Worm (Caenorhabditis elegans) whole organism, L4 larva: ENCODE data around the gene sul-1.

Experiments
- F10B5.3 ChIP-seq: sonication (generic microtip); optimal IDR thresholded peaks from 2 replicates; lab custom pipeline; 2016; ENCODE audit warnings: mild to moderate bottlenecking, missing genetic modification characterization, missing compliant biosample characterization
- ama-1 ChIP-seq: fragments of 150-350 bp; optimal IDR thresholded peaks from 2 replicates; lab custom pipeline; 2014; ENCODE audit warnings: inconsistent platforms, mixed read lengths
- lin-15B ChIP-seq: fragments of 150-350 bp; sonication (generic microtip); optimal IDR thresholded peaks from 3 replicates; lab custom pipeline; 2014; ENCODE audit warnings: missing biosample characterization, missing genetic modification characterization
- lsy-2 ChIP-seq, 2 experiments: fragments of 150-350 bp in 1 of 2; sonication (generic microtip) in 1 of 2; optimal IDR thresholded peaks; 2 replicates each; lab custom pipeline; 2014 to 2017; ENCODE audit warnings: missing biosample characterization in 2 of 2, missing genetic modification characterization in 2 of 2
- nhr-10 ChIP-seq: fragments of 150-350 bp; optimal IDR thresholded peaks from 2 replicates; lab custom pipeline; 2014; ENCODE audit warnings: missing biosample characterization, missing genetic modification characterization
- nhr-28 ChIP-seq: fragments of 150-350 bp; optimal IDR thresholded peaks from 2 replicates; lab custom pipeline; 2014; ENCODE audit warnings: missing biosample characterization, missing genetic modification characterization
- nhr-77 ChIP-seq: fragments of 150-350 bp; optimal IDR thresholded peaks from 2 replicates; lab custom pipeline; 2014; ENCODE audit warnings: missing biosample characterization, missing genetic modification characterization
- pha-4 ChIP-seq, 2 experiments: fragments of 150-350 bp in 1 of 2; fragments of 200-800 bp in 1 of 2; sonication (Bioruptor generic) in 1 of 2; IDR thresholded peaks in 1 of 2; optimal IDR thresholded peaks in 1 of 2; 2 replicates each; pipeline versions ENCODE4 v1.3.6 to Lab custom; 2014 to 2022; ENCODE audit warnings: missing genetic modification characterization in 2 of 2, missing genetic modification reagents in 2 of 2, missing biosample characterization in 1 of 2, missing compliant biosample characterization in 1 of 2
- pqm-1 ChIP-seq: sonication (generic microtip); optimal IDR thresholded peaks from 2 replicates; lab custom pipeline; 2017; ENCODE audit warnings: missing biosample characterization, missing genetic modification characterization
- skn-1 ChIP-seq: fragments of 150-350 bp; optimal IDR thresholded peaks from 2 replicates; lab custom pipeline; 2014; ENCODE audit warnings: missing biosample characterization, missing genetic modification characterization
- snpc-4 ChIP-seq: fragments of 150-350 bp; optimal IDR thresholded peaks from 2 replicates; lab custom pipeline; 2014; ENCODE audit warnings: missing biosample characterization, missing genetic modification characterization
- unc-39 ChIP-seq: sonication (generic microtip); optimal IDR thresholded peaks from 2 replicates; lab custom pipeline; 2017; ENCODE audit warnings: missing biosample characterization, missing genetic modification characterization
- zag-1 ChIP-seq: fragments of 150-350 bp; optimal IDR thresholded peaks from 2 replicates; lab custom pipeline; 2014; ENCODE audit warnings: missing biosample characterization, missing genetic modification characterization

DNA sequence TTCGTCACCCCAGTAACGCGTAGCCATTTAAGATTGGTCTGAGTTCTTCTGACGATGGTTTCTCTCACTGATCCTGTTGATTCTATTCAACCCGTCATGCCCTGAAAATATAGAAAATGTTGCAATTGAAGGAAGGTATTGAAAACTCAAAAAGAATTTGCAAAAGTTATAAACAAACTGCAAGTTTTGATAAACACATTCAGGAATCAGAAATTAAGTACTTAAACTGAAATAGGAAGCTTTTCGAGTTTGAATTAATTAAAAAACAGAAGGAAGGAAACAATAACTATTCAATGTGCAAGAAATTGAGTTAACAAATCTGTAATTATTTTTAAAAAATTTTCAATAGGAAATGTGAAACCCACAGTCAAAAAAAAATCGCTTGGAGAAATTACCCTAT, 50.4 kb downstream of the sul-1 start, which contains the start of gene rgl-1:
- TF ChIP-seq pha-4 (GFP tag; IDR thresholded peaks at IDR 0.05; lab: Robert Waterston, UW) (no peak), pha-4 (tag; optimal IDR thresholded peaks at IDR 0.05; lab: Kevin White, UChicago) (no peak), nhr-28 (tag; lab: Kevin White, UChicago) (no peak), pqm-1 (tag; lab: Kevin White, UChicago) (no peak), lsy-2 (tag; optimal IDR thresholded peaks at IDR 0.05; lab: Kevin White, UChicago) (no peak), ama-1 (no peak), unc-39 (tag; lab: Kevin White, UChicago) (no peak), nhr-10 (no peak), nhr-77 (no peak), lin-15B (tag; lab: Kevin White, UChicago) (no peak), zag-1 (tag; lab: Kevin White, UChicago) (no peak), snpc-4 (tag; lab: Kevin White, UChicago) (no peak), F10B5.3 (tag; lab: Kevin White, UChicago) (no peak), skn-1 (no peak)
